Worm (Caenorhabditis elegans) whole organism, L3 larva: ENCODE measurements around the gene nhr-107.

ENCODE experiments used
- R02D3.7 ChIP-seq: fragments of 150-350 bp; optimal IDR thresholded peaks from 2 replicates; lab custom pipeline; 2014; ENCODE audit warnings: missing biosample characterization, missing genetic modification characterization
- ZK546.5 ChIP-seq: sonication (generic microtip); optimal IDR thresholded peaks from 2 replicates; lab custom pipeline; 2017; ENCODE audit warnings: missing biosample characterization, missing genetic modification characterization
- aly-2 ChIP-seq: fragments of 150-350 bp; optimal IDR thresholded peaks from 2 replicates; lab custom pipeline; 2014; ENCODE audit warnings: missing biosample characterization, missing genetic modification characterization
- ama-1 ChIP-seq: fragments of 150-350 bp; optimal IDR thresholded peaks from 2 replicates; lab custom pipeline; 2018
- ceh-16 ChIP-seq: sonication (generic microtip); optimal IDR thresholded peaks from 2 replicates; lab custom pipeline; 2017; ENCODE audit warnings: missing biosample characterization, missing genetic modification characterization
- ceh-28 ChIP-seq: fragments of 150-350 bp; optimal IDR thresholded peaks from 2 replicates; lab custom pipeline; 2014; ENCODE audit warnings: missing biosample characterization, missing genetic modification reagents, missing genetic modification characterization
- ceh-82 ChIP-seq: fragments of 150-350 bp; optimal IDR thresholded peaks from 2 replicates; lab custom pipeline; 2014; ENCODE audit warnings: missing biosample characterization, missing genetic modification characterization
- ceh-9 ChIP-seq: sonication (generic microtip); optimal IDR thresholded peaks from 2 replicates; lab custom pipeline; 2018; ENCODE audit warnings: missing biosample characterization, missing genetic modification characterization
- daf-12 ChIP-seq: fragments of 150-350 bp; optimal IDR thresholded peaks from 2 replicates; lab custom pipeline; 2014; ENCODE audit warnings: missing biosample characterization, missing genetic modification reagents, missing genetic modification characterization
- egl-27 ChIP-seq: sonication (generic microtip); optimal IDR thresholded peaks from 4 replicates; lab custom pipeline; 2017; ENCODE audit warnings: missing biosample characterization, missing genetic modification reagents, missing genetic modification characterization
- egl-5 ChIP-seq: fragments of 150-350 bp; optimal IDR thresholded peaks from 2 replicates; lab custom pipeline; 2017; ENCODE audit warnings: missing biosample characterization, missing genetic modification reagents, missing genetic modification characterization, inconsistent platforms
- elt-1 ChIP-seq: fragments of 150-350 bp; optimal IDR thresholded peaks from 2 replicates; lab custom pipeline; 2014; ENCODE audit warnings: missing biosample characterization, missing genetic modification characterization
- elt-2 ChIP-seq: sonication (generic microtip); optimal IDR thresholded peaks from 2 replicates; lab custom pipeline; 2016; ENCODE audit warnings: missing genetic modification reagents, mild to moderate bottlenecking, missing genetic modification characterization, missing compliant biosample characterization
- elt-3 ChIP-seq, 3 experiments: fragments of 150-350 bp in 1 of 3; sonication (generic microtip) in 2 of 3; optimal IDR thresholded peaks; 2 replicates in 2 of 3; 4 replicates in 1 of 3; lab custom pipeline; 2014 to 2017; ENCODE audit warnings: missing biosample characterization in 3 of 3, missing genetic modification characterization in 3 of 3
- eor-1 ChIP-seq, 2 experiments: fragments of 150-350 bp; optimal IDR thresholded peaks; 2 replicates each; lab custom pipeline; 2014 to 2018; ENCODE audit warnings: missing biosample characterization in 2 of 2, missing genetic modification characterization in 2 of 2
- fkh-10 ChIP-seq: sonication (generic microtip); optimal IDR thresholded peaks from 2 replicates; lab custom pipeline; 2017; ENCODE audit warnings: missing biosample characterization, missing genetic modification reagents, missing genetic modification characterization
- fkh-2 ChIP-seq: fragments of 150-350 bp; optimal IDR thresholded peaks from 2 replicates; lab custom pipeline; 2014; ENCODE audit warnings: missing biosample characterization, missing genetic modification reagents, missing genetic modification characterization
- fos-1 ChIP-seq: fragments of 150-350 bp; optimal IDR thresholded peaks from 2 replicates; lab custom pipeline; 2014; ENCODE audit warnings: missing biosample characterization, missing genetic modification characterization
- hmg-11 ChIP-seq: sonication (generic microtip); optimal IDR thresholded peaks from 2 replicates; lab custom pipeline; 2016; ENCODE audit warnings: missing genetic modification characterization, missing compliant biosample characterization
- jun-1 ChIP-seq: fragments of 150-350 bp; optimal IDR thresholded peaks from 2 replicates; lab custom pipeline; 2014; ENCODE audit warnings: missing biosample characterization, missing genetic modification reagents, missing genetic modification characterization
- lin-15B ChIP-seq: fragments of 150-350 bp; optimal IDR thresholded peaks from 2 replicates; lab custom pipeline; 2014; ENCODE audit warnings: missing biosample characterization, missing genetic modification characterization
- lin-39 ChIP-seq: fragments of 150-350 bp; optimal IDR thresholded peaks from 2 replicates; lab custom pipeline; 2018; ENCODE audit warnings: missing biosample characterization, missing genetic modification reagents, missing genetic modification characterization
- lsy-12 ChIP-seq: sonication (generic microtip); optimal IDR thresholded peaks from 2 replicates; lab custom pipeline; 2016; ENCODE audit warnings: mild to moderate bottlenecking, missing genetic modification characterization, missing compliant biosample characterization
- mdl-1 ChIP-seq: fragments of 150-350 bp; optimal IDR thresholded peaks from 2 replicates; lab custom pipeline; 2014; ENCODE audit warnings: missing biosample characterization, missing genetic modification characterization
- mml-1 ChIP-seq: fragments of 150-350 bp; sonication (generic microtip); optimal IDR thresholded peaks from 3 replicates; lab custom pipeline; 2014; ENCODE audit warnings: missing biosample characterization, missing genetic modification characterization
- nfya-1 ChIP-seq: sonication (generic microtip); optimal IDR thresholded peaks from 2 replicates; lab custom pipeline; 2017; ENCODE audit warnings: missing genetic modification characterization, mild to moderate bottlenecking, missing compliant biosample characterization, antibody characterized with exemption, moderate library complexity; ENCODE audit not compliant: insufficient read depth
- nhr-11 ChIP-seq: fragments of 150-350 bp; optimal IDR thresholded peaks from 2 replicates; lab custom pipeline; 2014; ENCODE audit warnings: missing biosample characterization, missing genetic modification characterization
- nhr-12 ChIP-seq: fragments of 150-350 bp; optimal IDR thresholded peaks from 2 replicates; lab custom pipeline; 2014; ENCODE audit warnings: missing biosample characterization, missing genetic modification characterization
- nhr-23 ChIP-seq: fragments of 150-350 bp; optimal IDR thresholded peaks from 2 replicates; lab custom pipeline; 2014; ENCODE audit warnings: missing biosample characterization, missing genetic modification reagents, missing genetic modification characterization
- nhr-237 ChIP-seq: fragments of 150-350 bp; optimal IDR thresholded peaks from 2 replicates; lab custom pipeline; 2014; ENCODE audit warnings: missing biosample characterization, missing genetic modification characterization
- nhr-25 ChIP-seq: sonication (generic microtip); optimal IDR thresholded peaks from 2 replicates; lab custom pipeline; 2017; ENCODE audit warnings: missing biosample characterization, missing genetic modification characterization
- nhr-28 ChIP-seq: fragments of 150-350 bp; optimal IDR thresholded peaks from 2 replicates; lab custom pipeline; 2014; ENCODE audit warnings: missing biosample characterization, missing genetic modification characterization
- nhr-43 ChIP-seq: sonication (generic microtip); optimal IDR thresholded peaks from 2 replicates; lab custom pipeline; 2016; ENCODE audit warnings: mild to moderate bottlenecking, missing genetic modification characterization, missing compliant biosample characterization; ENCODE audit not compliant: poor library complexity, severe bottlenecking
- nhr-67 ChIP-seq: fragments of 150-350 bp; optimal IDR thresholded peaks from 2 replicates; lab custom pipeline; 2014; ENCODE audit warnings: missing biosample characterization, missing genetic modification characterization
- nhr-76 ChIP-seq: fragments of 150-350 bp; sonication (generic microtip); optimal IDR thresholded peaks from 5 replicates; lab custom pipeline; 2014; ENCODE audit warnings: missing biosample characterization, missing genetic modification characterization
- nhr-77 ChIP-seq: fragments of 150-350 bp; optimal IDR thresholded peaks from 2 replicates; lab custom pipeline; 2014; ENCODE audit warnings: missing biosample characterization, missing genetic modification characterization
- pha-4 ChIP-seq: fragments of 150-350 bp; optimal IDR thresholded peaks from 2 replicates; lab custom pipeline; 2014; ENCODE audit warnings: missing biosample characterization, missing genetic modification reagents, missing genetic modification characterization
- pqm-1 ChIP-seq: fragments of 150-350 bp; optimal IDR thresholded peaks from 2 replicates; lab custom pipeline; 2017; ENCODE audit warnings: missing biosample characterization, missing genetic modification characterization, inconsistent platforms
- sea-2 ChIP-seq: fragments of 150-350 bp; sonication (generic microtip); optimal IDR thresholded peaks from 4 replicates; lab custom pipeline; 2014; ENCODE audit warnings: missing biosample characterization, missing genetic modification reagents, missing genetic modification characterization
- skn-1 ChIP-seq: fragments of 150-350 bp; optimal IDR thresholded peaks from 2 replicates; lab custom pipeline; 2014; ENCODE audit warnings: missing biosample characterization, missing genetic modification characterization
- snpc-4 ChIP-seq: fragments of 150-350 bp; optimal IDR thresholded peaks from 2 replicates; lab custom pipeline; 2014; ENCODE audit warnings: missing biosample characterization, missing genetic modification characterization
- tbx-2 ChIP-seq: sonication (generic microtip); optimal IDR thresholded peaks from 2 replicates; lab custom pipeline; 2016; ENCODE audit warnings: mild to moderate bottlenecking, missing genetic modification characterization, missing compliant biosample characterization
- unc-39 ChIP-seq: sonication (generic microtip); optimal IDR thresholded peaks from 4 replicates; lab custom pipeline; 2017; ENCODE audit warnings: missing biosample characterization, missing genetic modification characterization
- unc-62 ChIP-seq: fragments of 150-350 bp; sonication (generic microtip); optimal IDR thresholded peaks from 4 replicates; lab custom pipeline; 2014; ENCODE audit warnings: missing biosample characterization, missing genetic modification reagents, missing genetic modification characterization
- zag-1 ChIP-seq: fragments of 150-350 bp; optimal IDR thresholded peaks from 2 replicates; lab custom pipeline; 2014; ENCODE audit warnings: missing biosample characterization, missing genetic modification characterization
- ztf-11 ChIP-seq: fragments of 150-350 bp; optimal IDR thresholded peaks from 2 replicates; lab custom pipeline; 2014; ENCODE audit warnings: missing biosample characterization, missing genetic modification characterization
- ztf-4 ChIP-seq: fragments of 150-350 bp; optimal IDR thresholded peaks from 2 replicates; lab custom pipeline; 2014; ENCODE audit warnings: missing biosample characterization, missing genetic modification characterization

nhr-107 gene

DNA sequence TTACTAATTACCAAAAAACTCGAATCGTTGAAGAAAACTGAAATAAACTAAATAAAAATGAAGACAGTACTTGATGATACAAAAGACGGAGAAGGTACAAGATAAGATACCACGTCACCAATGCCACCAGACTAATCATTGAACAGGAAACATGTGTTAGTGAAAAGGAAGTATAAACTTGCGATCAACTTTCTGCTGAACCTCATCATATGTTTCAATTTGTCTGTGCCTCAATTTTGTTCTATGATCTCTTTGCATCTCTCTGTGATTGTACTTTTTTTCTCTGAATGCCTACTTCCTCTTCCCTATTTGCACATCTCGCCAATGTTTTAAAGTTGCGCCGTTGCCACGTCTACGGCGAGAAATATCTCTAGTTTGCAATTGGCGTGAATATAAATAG lies 2.9 kb downstream of the nhr-107 start:
- no peak for TF ChIP-seq ZK546.5 (tag; lab: Kevin White, UChicago)
- no peak for TF ChIP-seq aly-2
- no peak for TF ChIP-seq ceh-9
- peak; percentile 59 for TF ChIP-seq jun-1 (tag; lab: Kevin White, UChicago)
- TF ChIP-seq elt-3 (tag; optimal IDR thresholded peaks at IDR 0.05; lab: Kevin White, UChicago) = no peak
- no peak for TF ChIP-seq ceh-28
- no peak for TF ChIP-seq nhr-77 (tag; lab: Kevin White, UChicago)
- TF ChIP-seq tbx-2 (tag; lab: Kevin White, UChicago) = no peak
- TF ChIP-seq nfya-1 (tag; lab: Kevin White, UChicago) = peak; percentile 13
- no peak for TF ChIP-seq hmg-11 (tag; lab: Kevin White, UChicago)
- no peak for TF ChIP-seq skn-1 (tag; lab: Kevin White, UChicago)
- no peak for TF ChIP-seq fkh-10 (GFP tag; lab: Kevin White, UChicago)
- TF ChIP-seq pqm-1 = peak; percentile 89
- TF ChIP-seq egl-27 (tag; lab: Kevin White, UChicago) = peak; percentile 86
- TF ChIP-seq ceh-82 = no peak
- no peak for TF ChIP-seq lin-15B (tag; lab: Kevin White, UChicago)
- TF ChIP-seq egl-5 = no peak
- TF ChIP-seq ama-1 (lab: Kevin White, UChicago) = no peak
- peak; percentile 78 for TF ChIP-seq elt-2 (tag; lab: Kevin White, UChicago)
- TF ChIP-seq nhr-237 = no peak
- no peak for TF ChIP-seq nhr-28 (tag; lab: Kevin White, UChicago)
- TF ChIP-seq ztf-11 = no peak
- no peak for TF ChIP-seq ceh-16 (tag; lab: Kevin White, UChicago)
- no peak for TF ChIP-seq daf-12 (tag; lab: Kevin White, UChicago)
- TF ChIP-seq sea-2 (GFP tag; lab: Kevin White, UChicago) = no peak
- TF ChIP-seq nhr-43 = peak; percentile 75
- TF ChIP-seq unc-62 (GFP tag; lab: Kevin White, UChicago) = no peak
- TF ChIP-seq mml-1 (tag; lab: Kevin White, UChicago) = no peak
- no peak for TF ChIP-seq nhr-12
- TF ChIP-seq fkh-2 (tag; lab: Kevin White, UChicago) = no peak
- TF ChIP-seq nhr-23 (tag; lab: Kevin White, UChicago) = peak; percentile 43
- TF ChIP-seq ztf-4 (tag; lab: Kevin White, UChicago) = no peak
- TF ChIP-seq nhr-76 (tag; lab: Kevin White, UChicago) = peak; percentile 82
- no peak for TF ChIP-seq nhr-11 (tag; lab: Kevin White, UChicago)
- TF ChIP-seq elt-1 (tag; lab: Kevin White, UChicago) = no peak
- no peak for TF ChIP-seq fos-1 (tag; lab: Kevin White, UChicago)
- no peak for TF ChIP-seq snpc-4 (tag; lab: Kevin White, UChicago)
- no peak for TF ChIP-seq eor-1 (tag; optimal IDR thresholded peaks at IDR 0.05; lab: Kevin White, UChicago)
- peak; percentile 37 for TF ChIP-seq pha-4 (tag; lab: Kevin White, UChicago)
- TF ChIP-seq nhr-25 (tag; lab: Kevin White, UChicago) = peak; percentile 74
- TF ChIP-seq nhr-67 (tag; lab: Kevin White, UChicago) = no peak
- no peak for TF ChIP-seq lsy-12 (tag; lab: Kevin White, UChicago)
- no peak for TF ChIP-seq zag-1 (tag; lab: Kevin White, UChicago)
- no peak for TF ChIP-seq mdl-1 (tag; lab: Kevin White, UChicago)
- no peak for TF ChIP-seq R02D3.7
- no peak for TF ChIP-seq unc-39 (tag; lab: Kevin White, UChicago)
- no peak for TF ChIP-seq lin-39 (tag; lab: Kevin White, UChicago)
- TF ChIP-seq, all 47 proteins: peak for 10
